Fruit fly (Drosophila melanogaster): ENCODE results near the gene CG33648.
A peak's percentile ranks its signal among the peaks of the same experiment; 100 is the strongest.

The CG33648 gene

dm6 chr2L:14521472-14521871 is 2.6 kb upstream of the CG33648 start (continued):
- TF ChIP-seq Scr (GFP tag; IDR thresholded peaks at IDR 0.05; ENCODE audit: partially characterized antibody) (no peak), Sox102F (GFP tag; optimal IDR thresholded peaks at IDR 0.05) (peak; percentile 36), chif (GFP tag; optimal IDR thresholded peaks at IDR 0.05) (peak in 1 of 2 experiments; percentile 5)

DNA sequence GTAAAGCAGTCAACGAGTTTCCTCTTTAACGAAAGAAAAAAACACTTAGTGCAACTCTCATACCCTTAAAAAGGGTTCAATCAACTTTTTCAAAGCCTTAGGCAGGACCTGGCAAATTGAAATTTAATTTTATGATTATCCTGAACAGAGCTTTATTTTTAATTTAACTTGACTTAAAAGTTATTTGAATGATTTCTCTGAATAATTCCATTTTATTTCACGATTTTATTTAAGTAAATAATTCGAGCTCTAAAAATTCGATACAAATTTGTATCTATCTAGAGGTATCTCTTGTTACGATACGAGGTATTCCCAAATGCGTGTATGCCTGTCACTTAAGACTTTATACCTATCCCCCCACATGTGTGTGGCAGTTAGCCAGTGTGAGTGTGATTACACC is 381 bp upstream of the CG33648 start:
- TF ChIP-seq tup (GFP tag; optimal IDR thresholded peaks at IDR 0.05): no peak
- TF ChIP-seq gem (tag; optimal IDR thresholded peaks at IDR 0.05): peak; percentile 10
- peak; percentile 17 for TF ChIP-seq D19A (tag; optimal IDR thresholded peaks at IDR 0.05)

DNA sequence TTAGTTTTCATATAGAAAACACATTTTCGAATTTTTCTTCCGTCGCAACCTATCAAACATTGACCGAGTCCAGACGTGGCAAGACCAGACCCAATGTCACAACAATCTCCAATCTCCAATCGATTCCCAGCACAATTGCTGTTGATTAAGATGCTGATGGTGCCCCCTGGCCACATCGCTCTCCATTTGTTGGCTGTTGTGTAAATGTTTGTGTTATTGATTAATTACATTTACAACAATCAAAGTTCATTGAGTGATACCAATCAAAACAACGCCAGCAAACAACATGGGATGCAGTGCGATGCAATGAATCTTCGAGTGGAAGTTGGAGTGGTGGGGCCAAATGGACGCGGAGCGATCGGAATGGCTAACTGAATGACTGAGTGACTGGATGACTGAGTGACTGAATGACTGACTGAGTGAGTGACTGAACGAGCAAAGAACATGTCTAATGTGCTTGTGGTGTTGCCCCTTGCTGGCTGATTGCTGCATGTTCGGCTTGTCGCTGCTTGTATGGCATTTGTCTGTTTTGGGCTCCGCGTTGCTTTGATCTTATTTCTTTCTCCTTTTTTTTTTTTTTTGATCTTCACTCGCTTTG is 3.2 kb downstream of the CG33648 start:
- TF ChIP-seq CG4424 (GFP tag; optimal IDR thresholded peaks at IDR 0.05): no peak
- no peak for TF ChIP-seq CkIIα-i1 (GFP tag; IDR thresholded peaks at IDR 0.05)
- no peak for TF ChIP-seq CG6654 (GFP tag; optimal IDR thresholded peaks at IDR 0.05)
- TF ChIP-seq CG2199 (GFP tag; IDR thresholded peaks at IDR 0.05): no peak
- no peak for TF ChIP-seq CG32767 (GFP tag; IDR thresholded peaks at IDR 0.05)
- no peak for TF ChIP-seq caup (GFP tag; optimal IDR thresholded peaks at IDR 0.05; ENCODE audit: severe bottlenecking)
- peak; percentile 28 for TF ChIP-seq oc (tag; optimal IDR thresholded peaks at IDR 0.05)
- peak; percentile 8 for TF ChIP-seq CG7745 (tag; optimal IDR thresholded peaks at IDR 0.05)
- peak; percentile 1 for TF ChIP-seq dmrt99B (tag; optimal IDR thresholded peaks at IDR 0.05)
- TF ChIP-seq Sin3A (optimal IDR thresholded peaks at IDR 0.05): no peak
- TF ChIP-seq CG10979 (tag; optimal IDR thresholded peaks at IDR 0.05): no peak
- no peak for TF ChIP-seq Nf-YC (tag; optimal IDR thresholded peaks at IDR 0.05)
- TF ChIP-seq CG6254 (GFP tag; optimal IDR thresholded peaks at IDR 0.05): no peak
- TF ChIP-seq kni (GFP tag; optimal IDR thresholded peaks at IDR 0.05): peak; percentile 27
- no peak for TF ChIP-seq Hey (tag; optimal IDR thresholded peaks at IDR 0.05)
- TF ChIP-seq Mad (GFP tag; optimal IDR thresholded peaks at IDR 0.05): no peak
- TF ChIP-seq hkb (optimal IDR thresholded peaks at IDR 0.05): no peak
- no peak for TF ChIP-seq hkb (GFP tag; IDR thresholded peaks at IDR 0.05)
- TF ChIP-seq CG6791 (GFP tag; IDR thresholded peaks at IDR 0.05; ENCODE audit: partially characterized antibody): no peak
- no peak for TF ChIP-seq CG10654 (GFP tag; optimal IDR thresholded peaks at IDR 0.05)
- TF ChIP-seq BEAF-32 (GFP tag; optimal IDR thresholded peaks at IDR 0.05): no peak
- peak; percentile 2 for TF ChIP-seq mirr (GFP tag; optimal IDR thresholded peaks at IDR 0.05)
- TF ChIP-seq unc-4 (GFP tag; IDR thresholded peaks at IDR 0.05; ENCODE audit: partially characterized antibody): no peak
- TF ChIP-seq Lim3 (GFP tag; IDR thresholded peaks at IDR 0.05): no peak
- no peak for TF ChIP-seq CG12071 (GFP tag; optimal IDR thresholded peaks at IDR 0.05)
- no peak for TF ChIP-seq dm (GFP tag; optimal IDR thresholded peaks at IDR 0.05)
- TF ChIP-seq Nf-YB (GFP tag; optimal IDR thresholded peaks at IDR 0.05): peak; percentile 9
- no peak for TF ChIP-seq bab2 (GFP tag; optimal IDR thresholded peaks at IDR 0.05)
- no peak for TF ChIP-seq HLH3B (GFP tag; IDR thresholded peaks at IDR 0.05)
- TF ChIP-seq Pdp1 (GFP tag; optimal IDR thresholded peaks at IDR 0.05): peak in 1 of 2 experiments; percentile 10
- peak; percentile 99 for TF ChIP-seq CG8281 (tag; optimal IDR thresholded peaks at IDR 0.05)
- no peak for TF ChIP-seq repo (GFP tag; optimal IDR thresholded peaks at IDR 0.05)
- no peak for TF ChIP-seq Vsx1 (GFP tag; optimal IDR thresholded peaks at IDR 0.05)
- TF ChIP-seq CG4328 (GFP tag; optimal IDR thresholded peaks at IDR 0.05): no peak
- TF ChIP-seq CTCF (GFP tag; optimal IDR thresholded peaks at IDR 0.05): no peak
- TF ChIP-seq zfh1 (GFP tag; IDR thresholded peaks at IDR 0.05): no peak
- TF ChIP-seq z (GFP tag; IDR thresholded peaks at IDR 0.05): peak; percentile 91
- no peak for TF ChIP-seq CG8089 (GFP tag; optimal IDR thresholded peaks at IDR 0.05)
- no peak for TF ChIP-seq pum (GFP tag; optimal IDR thresholded peaks at IDR 0.05)
- TF ChIP-seq CG7357 (GFP tag; IDR thresholded peaks at IDR 0.05): no peak
- TF ChIP-seq CG15479 (GFP tag; optimal IDR thresholded peaks at IDR 0.05): no peak
- no peak for TF ChIP-seq unpg (GFP tag; optimal IDR thresholded peaks at IDR 0.05)

Data from whole organism, embryonic.